Worm (Caenorhabditis elegans) whole organism, midembryonic: Measurements from ENCODE around the gene nlp-17.

ENCODE experiments used
- T22C8.4 ChIP-seq: fragments of 200-800 bp; sonication (Bioruptor generic); IDR thresholded peaks from 2 replicates; pipeline ENCODE4 v1.3.6; 2022; ENCODE audit warnings: missing genetic modification characterization, missing compliant biosample characterization
- cog-1 ChIP-seq: sonication (generic microtip); optimal IDR thresholded peaks from 2 replicates; lab custom pipeline; 2016; ENCODE audit warnings: missing genetic modification characterization, missing compliant biosample characterization
- flt-1 ChIP-seq: fragments of 200-800 bp; sonication (Bioruptor generic); IDR thresholded peaks from 2 replicates; pipeline ENCODE4 v1.3.6; 2022; ENCODE audit warnings: missing genetic modification characterization, missing compliant biosample characterization
- klf-2 ChIP-seq: fragments of 200-800 bp; sonication (Bioruptor generic); conservative IDR thresholded peaks from 2 replicates; pipeline ENCODE4 v1.3.6; 2022; ENCODE audit warnings: missing genetic modification reagents, missing genetic modification characterization, missing compliant biosample characterization
- med-1 ChIP-seq: sonication (generic microtip); optimal IDR thresholded peaks from 2 replicates; lab custom pipeline; 2017; ENCODE audit warnings: missing genetic modification characterization, mild to moderate bottlenecking, missing compliant biosample characterization, antibody characterized with exemption, missing genetic modification reagents; ENCODE audit not compliant: insufficient read depth
- ref-1 ChIP-seq: fragments of 200-800 bp; sonication (Bioruptor generic); conservative IDR thresholded peaks from 2 replicates; pipeline ENCODE4 v1.3.6; 2022; ENCODE audit warnings: missing genetic modification reagents, missing genetic modification characterization, missing compliant biosample characterization
- tab-1 ChIP-seq: fragments of 200-800 bp; sonication (Bioruptor generic); IDR thresholded peaks from 2 replicates; pipeline ENCODE4 v1.3.6; 2022; ENCODE audit warnings: missing genetic modification characterization, missing compliant biosample characterization
- ztf-23 ChIP-seq: fragments of 200-800 bp; sonication (Bioruptor generic); IDR thresholded peaks from 2 replicates; pipeline ENCODE4 v1.3.6; 2022; ENCODE audit warnings: missing genetic modification reagents, missing genetic modification characterization, missing compliant biosample characterization
- ztf-29 ChIP-seq: fragments of 200-800 bp; sonication (Bioruptor generic); IDR thresholded peaks from 2 replicates; pipeline ENCODE4 v1.3.6; 2022; ENCODE audit warnings: missing genetic modification reagents, missing genetic modification characterization, missing compliant biosample characterization

DNA sequence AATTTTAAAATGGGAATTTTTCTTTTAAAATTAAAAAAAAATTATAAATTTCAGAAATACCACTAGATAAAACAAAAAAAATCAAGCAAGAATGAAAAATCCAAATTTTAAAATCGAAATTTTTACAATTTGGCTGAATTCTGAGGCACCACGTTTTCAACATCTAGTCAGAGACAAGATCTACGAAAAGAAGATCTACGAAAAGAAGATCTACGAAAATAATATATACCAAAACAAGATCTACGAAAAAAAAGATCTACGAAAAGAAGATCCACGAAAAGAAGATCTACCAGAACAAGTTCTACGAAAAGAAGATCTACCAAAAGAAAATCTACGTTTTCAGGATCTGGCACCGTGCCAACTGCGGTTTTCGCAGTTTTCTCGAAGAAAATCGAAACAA lies 18.5 kb downstream of the nlp-17 start:
- TF ChIP-seq ref-1 (GFP tag; lab: Robert Waterston, UW) (no peak), klf-2 (GFP tag; lab: Robert Waterston, UW) (no peak), med-1 (GFP tag; lab: Kevin White, UChicago) (no peak), ztf-29 (no peak), flt-1 (0 out of 2 replicates have a peak, but pooled peaks have one; percentile 19), ztf-23 (GFP tag; lab: Robert Waterston, UW) (no peak), cog-1 (no peak), tab-1 (GFP tag; lab: Robert Waterston, UW) (no peak), T22C8.4 (no peak)
